Worm (Caenorhabditis elegans) whole organism, mixed stage, embryonic: ENCODE data around the gene K06B4.15.

Source experiments
- M03D4.4 ChIP-seq: sonication (generic microtip); optimal IDR thresholded peaks from 2 replicates; lab custom pipeline; 2017; ENCODE audit warnings: mild to moderate bottlenecking, missing genetic modification characterization, missing compliant biosample characterization
- bed-3 ChIP-seq: fragments of 200-800 bp; sonication (Bioruptor generic); optimal IDR thresholded peaks from 3 replicates; lab custom pipeline; 2018; ENCODE audit warnings: mild to moderate bottlenecking, missing genetic modification characterization, moderate library complexity, missing compliant biosample characterization
- blmp-1 ChIP-seq: fragments of 150-350 bp; optimal IDR thresholded peaks from 2 replicates; lab custom pipeline; 2014; ENCODE audit warnings: missing biosample characterization, missing genetic modification characterization
- ceh-83 ChIP-seq: fragments of 200-800 bp; sonication (Bioruptor generic); optimal IDR thresholded peaks from 2 replicates; lab custom pipeline; 2018; ENCODE audit warnings: mild to moderate bottlenecking, missing genetic modification characterization, missing compliant biosample characterization
- ces-1 ChIP-seq: fragments of 150-350 bp; optimal IDR thresholded peaks from 2 replicates; lab custom pipeline; 2014; ENCODE audit warnings: missing biosample characterization, missing genetic modification reagents, missing genetic modification characterization
- cnd-1 ChIP-seq: fragments of 200-800 bp; sonication (Bioruptor generic); optimal IDR thresholded peaks from 2 replicates; lab custom pipeline; 2018; ENCODE audit warnings: mild to moderate bottlenecking, missing genetic modification characterization, missing compliant biosample characterization
- drap-1 ChIP-seq: fragments of 200-800 bp; sonication (Bioruptor generic); optimal IDR thresholded peaks from 3 replicates; lab custom pipeline; 2018; ENCODE audit warnings: mild to moderate bottlenecking, missing genetic modification characterization, missing compliant biosample characterization
- elt-1 ChIP-seq: sonication (generic microtip); optimal IDR thresholded peaks from 2 replicates; lab custom pipeline; 2017; ENCODE audit warnings: missing genetic modification characterization, mild to moderate bottlenecking, missing compliant biosample characterization, antibody characterized with exemption, moderate library complexity, borderline replicate concordance; ENCODE audit not compliant: insufficient read depth
- elt-3 ChIP-seq: fragments of 150-350 bp; optimal IDR thresholded peaks from 2 replicates; lab custom pipeline; 2014; ENCODE audit warnings: missing biosample characterization, missing genetic modification characterization
- flh-1 ChIP-seq: fragments of 200-800 bp; sonication (Bioruptor generic); optimal IDR thresholded peaks from 2 replicates; lab custom pipeline; 2018; ENCODE audit warnings: mild to moderate bottlenecking, missing genetic modification characterization, moderate library complexity, missing compliant biosample characterization
- ham-2 ChIP-seq: fragments of 200-800 bp; sonication (Bioruptor generic); optimal IDR thresholded peaks from 2 replicates; lab custom pipeline; 2018; ENCODE audit warnings: mild to moderate bottlenecking, missing genetic modification characterization, missing compliant biosample characterization
- hlh-1 ChIP-seq: fragments of 150-350 bp; optimal IDR thresholded peaks from 2 replicates; lab custom pipeline; 2014; ENCODE audit warnings: missing biosample characterization, missing genetic modification reagents, missing genetic modification characterization
- lin-13 ChIP-seq: fragments of 150-350 bp; optimal IDR thresholded peaks from 2 replicates; lab custom pipeline; 2014; ENCODE audit warnings: missing biosample characterization, missing genetic modification characterization
- lin-32 ChIP-seq: fragments of 200-800 bp; sonication (Bioruptor generic); optimal IDR thresholded peaks from 2 replicates; lab custom pipeline; 2018; ENCODE audit warnings: mild to moderate bottlenecking, missing genetic modification characterization, missing compliant biosample characterization
- lsy-2 ChIP-seq: fragments of 150-350 bp; optimal IDR thresholded peaks from 2 replicates; lab custom pipeline; 2014; ENCODE audit warnings: missing biosample characterization, missing genetic modification characterization
- mab-5 ChIP-seq: fragments of 150-350 bp; optimal IDR thresholded peaks from 2 replicates; lab custom pipeline; 2014; ENCODE audit warnings: missing biosample characterization, missing genetic modification characterization
- mep-1 ChIP-seq: fragments of 150-350 bp; optimal IDR thresholded peaks from 2 replicates; lab custom pipeline; 2017; ENCODE audit warnings: missing biosample characterization, missing genetic modification reagents, missing genetic modification characterization, inconsistent platforms
- mls-2 ChIP-seq: sonication (generic microtip); optimal IDR thresholded peaks from 2 replicates; lab custom pipeline; 2016; ENCODE audit warnings: mild to moderate bottlenecking, missing genetic modification characterization, moderate library complexity, missing compliant biosample characterization
- nhr-12 ChIP-seq: fragments of 150-350 bp; optimal IDR thresholded peaks from 2 replicates; lab custom pipeline; 2014; ENCODE audit warnings: missing biosample characterization, missing genetic modification characterization
- nhr-2 ChIP-seq: fragments of 150-350 bp; optimal IDR thresholded peaks from 2 replicates; lab custom pipeline; 2014; ENCODE audit warnings: missing biosample characterization, missing genetic modification characterization
- nhr-237 ChIP-seq: fragments of 150-350 bp; optimal IDR thresholded peaks from 2 replicates; lab custom pipeline; 2014; ENCODE audit warnings: missing biosample characterization, missing genetic modification characterization
- nhr-28 ChIP-seq: fragments of 150-350 bp; optimal IDR thresholded peaks from 2 replicates; lab custom pipeline; 2014; ENCODE audit warnings: missing biosample characterization, missing genetic modification characterization
- nhr-76 ChIP-seq: sonication (generic microtip); optimal IDR thresholded peaks from 2 replicates; lab custom pipeline; 2017; ENCODE audit warnings: missing biosample characterization, missing genetic modification characterization
- pha-4 ChIP-seq: fragments of 150-350 bp; optimal IDR thresholded peaks from 2 replicates; lab custom pipeline; 2018; ENCODE audit warnings: missing biosample characterization, missing genetic modification reagents, missing genetic modification characterization
- snpc-4 ChIP-seq: fragments of 150-350 bp; optimal IDR thresholded peaks from 2 replicates; lab custom pipeline; 2014; ENCODE audit warnings: missing biosample characterization, missing genetic modification characterization
- sptf-1 ChIP-seq: sonication (generic microtip); optimal IDR thresholded peaks from 2 replicates; lab custom pipeline; 2017; ENCODE audit warnings: mild to moderate bottlenecking, missing genetic modification characterization, moderate library complexity, missing compliant biosample characterization
- tbx-8 ChIP-seq: fragments of 200-800 bp; sonication (Bioruptor generic); optimal IDR thresholded peaks from 2 replicates; lab custom pipeline; 2018; ENCODE audit warnings: mild to moderate bottlenecking, missing genetic modification characterization, moderate library complexity, missing compliant biosample characterization
- unc-120 ChIP-seq: sonication (generic microtip); optimal IDR thresholded peaks from 2 replicates; lab custom pipeline; 2017; ENCODE audit warnings: missing genetic modification characterization, missing compliant biosample characterization; ENCODE audit not compliant: poor library complexity, severe bottlenecking
- unc-39 ChIP-seq: fragments of 150-350 bp; optimal IDR thresholded peaks from 2 replicates; lab custom pipeline; 2014; ENCODE audit warnings: missing biosample characterization, missing genetic modification characterization
- unc-62 ChIP-seq: fragments of 150-350 bp; optimal IDR thresholded peaks from 2 replicates; lab custom pipeline; 2014; ENCODE audit warnings: missing biosample characterization, missing genetic modification reagents, missing genetic modification characterization
- zip-8 ChIP-seq: fragments of 150-350 bp; optimal IDR thresholded peaks from 2 replicates; lab custom pipeline; 2014; ENCODE audit warnings: missing biosample characterization, missing genetic modification characterization
- ztf-11 ChIP-seq: fragments of 150-350 bp; optimal IDR thresholded peaks from 2 replicates; lab custom pipeline; 2014; ENCODE audit warnings: missing biosample characterization, missing genetic modification characterization

K06B4.15 gene

ce11 chrV:15693682-15694081 lies 23.4 kb downstream of the K06B4.15 start, which contains the start of gene nhr-198:
Gene nhr-198, plus strand, starts transcription at chrV:15693994.
- no peak for TF ChIP-seq hlh-1 (tag; lab: Kevin White, UChicago)
- no peak for TF ChIP-seq nhr-28
- TF ChIP-seq sptf-1 (tag; lab: Kevin White, UChicago) = no peak
- no peak for TF ChIP-seq flh-1 (GFP tag; lab: Kevin White, UChicago)
- no peak for TF ChIP-seq M03D4.4
- TF ChIP-seq cnd-1 = no peak
- no peak for TF ChIP-seq ces-1 (GFP tag; lab: Kevin White, UChicago)
- no peak for TF ChIP-seq nhr-2
- TF ChIP-seq unc-120 (tag; lab: Kevin White, UChicago) = no peak
- TF ChIP-seq mls-2 (tag; lab: Kevin White, UChicago) = no peak
- no peak for TF ChIP-seq ham-2 (GFP tag; lab: Kevin White, UChicago)
- no peak for TF ChIP-seq bed-3 (GFP tag; lab: Kevin White, UChicago)
- TF ChIP-seq zip-8 (tag; lab: Kevin White, UChicago) = no peak

- TF ChIP-seq drap-1 (no peak), mls-2 (tag; lab: Kevin White, UChicago) (no peak), lin-13 (no peak), sptf-1 (tag; lab: Kevin White, UChicago) (no peak), elt-3 (tag; lab: Kevin White, UChicago) (no peak), flh-1 (GFP tag; lab: Kevin White, UChicago) (no peak), lsy-2 (tag; lab: Kevin White, UChicago) (no peak), nhr-2 (no peak), ceh-83 (GFP tag; lab: Kevin White, UChicago) (no peak), elt-1 (tag; lab: Kevin White, UChicago) (no peak), mep-1 (tag; lab: Kevin White, UChicago) (no peak), mab-5 (no peak), hlh-1 (tag; lab: Kevin White, UChicago) (no peak), nhr-12 (tag; lab: Kevin White, UChicago) (no peak), bed-3 (GFP tag; lab: Kevin White, UChicago) (no peak), ztf-11 (tag; lab: Kevin White, UChicago) (no peak)
- TF ChIP-seq, all 35 proteins: peak for 0
Measured at ce11 chrV:15698099-15698498, 27.9 kb downstream of the K06B4.15 start, which contains the start of gene srx-29. Gene srx-29, minus strand, starts transcription at chrV:15698199.

ce11 chrV:15699799-15700198 lies 29.6 kb downstream of the K06B4.15 start, which contains the start of gene nhr-199:
Gene nhr-199, minus strand, starts transcription at chrV:15699899.
- TF ChIP-seq elt-3 (tag; lab: Kevin White, UChicago) = no peak
- TF ChIP-seq lin-32 (GFP tag; lab: Kevin White, UChicago) = no peak

DNA sequence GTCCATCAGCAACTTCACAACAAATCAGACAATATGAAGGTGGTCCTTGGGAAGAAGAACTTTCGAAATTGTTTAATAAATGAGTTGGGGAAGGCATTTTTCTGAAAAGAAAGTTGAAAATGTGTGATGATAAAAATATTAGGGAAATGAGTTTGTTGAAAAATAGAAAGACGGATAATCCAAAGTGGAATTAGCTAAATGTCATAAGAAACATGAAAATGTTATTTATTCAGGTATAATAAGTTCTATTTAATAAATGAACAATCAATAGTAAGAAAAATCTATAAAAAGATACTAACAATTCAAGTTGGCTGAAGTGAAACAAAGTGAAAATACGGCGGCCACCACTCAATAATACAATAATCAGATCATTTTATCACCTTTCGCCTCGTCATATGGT lies 32.0 kb downstream of the K06B4.15 start, which contains the start of gene nhr-53:
Gene nhr-53 (minus strand): TSS at position 101 of the 400 bp plus-strand sequence.
- no peak for TF ChIP-seq sptf-1 (tag; lab: Kevin White, UChicago)
- TF ChIP-seq tbx-8 = no peak
- no peak for TF ChIP-seq elt-3 (tag; lab: Kevin White, UChicago)
- no peak for TF ChIP-seq nhr-237 (tag; lab: Kevin White, UChicago)
- TF ChIP-seq lsy-2 (tag; lab: Kevin White, UChicago) = no peak

ce11 chrV:15704745-15705144 lies 34.5 kb downstream of the K06B4.15 start, which contains the start of gene twk-34:
Gene twk-34, plus strand, starts transcription at chrV:15704960.
- TF ChIP-seq cnd-1 (no peak), blmp-1 (tag; lab: Kevin White, UChicago) (no peak), mep-1 (tag; lab: Kevin White, UChicago) (no peak), sptf-1 (tag; lab: Kevin White, UChicago) (no peak), ceh-83 (GFP tag; lab: Kevin White, UChicago) (no peak), unc-120 (tag; lab: Kevin White, UChicago) (no peak), unc-62 (GFP tag; lab: Kevin White, UChicago) (no peak), ces-1 (GFP tag; lab: Kevin White, UChicago) (no peak), mab-5 (no peak), lin-13 (no peak), ham-2 (GFP tag; lab: Kevin White, UChicago) (no peak), zip-8 (tag; lab: Kevin White, UChicago) (no peak), nhr-12 (tag; lab: Kevin White, UChicago) (no peak), pha-4 (tag; lab: Kevin White, UChicago) (no peak), nhr-237 (tag; lab: Kevin White, UChicago) (no peak), unc-39 (tag; lab: Kevin White, UChicago) (no peak), ztf-11 (tag; lab: Kevin White, UChicago) (no peak), nhr-76 (tag; lab: Kevin White, UChicago) (no peak), snpc-4 (tag; lab: Kevin White, UChicago) (no peak), nhr-28 (no peak)
